Fruit fly (Drosophila melanogaster): Measurements from ENCODE around the gene fz.

dm6 chr3L:14236335-14236734 is 37.8 kb upstream of the fz start, which contains the start of gene CG7906:
- TF ChIP-seq CG33017 (tag; optimal IDR thresholded peaks at IDR 0.05) = no peak
- TF ChIP-seq Mnt (GFP tag; optimal IDR thresholded peaks at IDR 0.05) = no peak
- no peak for TF ChIP-seq bab1 (GFP tag; optimal IDR thresholded peaks at IDR 0.05)
- TF ChIP-seq CG11617 (GFP tag; optimal IDR thresholded peaks at IDR 0.05) = no peak
- TF ChIP-seq pad (GFP tag; optimal IDR thresholded peaks at IDR 0.05) = no peak
- no peak for TF ChIP-seq ovo (GFP tag; optimal IDR thresholded peaks at IDR 0.05)
- no peak for TF ChIP-seq CG7101 (tag; optimal IDR thresholded peaks at IDR 0.05)
- no peak for TF ChIP-seq cic (GFP tag; optimal IDR thresholded peaks at IDR 0.05)
- no peak for TF ChIP-seq CG12768 (GFP tag; optimal IDR thresholded peaks at IDR 0.05)

Measured in whole organism, adult.